Worm (Caenorhabditis elegans): ENCODE results near the gene isw-1.

DNA sequence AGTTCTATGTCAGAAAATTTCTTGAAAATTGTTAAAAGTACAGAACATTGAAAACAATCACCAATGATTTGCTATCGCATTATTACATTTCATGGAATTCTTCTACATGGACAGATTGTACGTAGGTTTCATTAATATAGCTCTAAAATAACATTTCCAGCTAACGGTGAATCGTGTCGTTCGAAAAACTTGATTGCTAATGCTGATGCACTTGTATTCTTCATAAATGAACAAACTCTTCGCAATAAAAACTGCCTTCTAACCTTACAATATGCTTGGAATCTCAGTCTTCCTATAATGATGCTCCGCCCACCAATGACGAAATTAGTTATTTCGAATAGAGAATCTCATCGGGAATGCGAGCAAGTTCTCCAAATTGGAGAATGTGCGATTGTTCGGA is 4.4 kb downstream of the isw-1 start, which contains the start of gene F37A4.6:
- TF ChIP-seq sea-1 (GFP tag; conservative IDR thresholded peaks at IDR 0.05) (no peak), tra-4 (tag; optimal IDR thresholded peaks at IDR 0.05) (no peak), F13C5.2 (tag; optimal IDR thresholded peaks at IDR 0.05) (no peak), ama-1 (optimal IDR thresholded peaks at IDR 0.05) (no peak), ets-7 (tag; optimal IDR thresholded peaks at IDR 0.05) (no peak), ceh-13 (GFP tag; optimal IDR thresholded peaks at IDR 0.05) (no peak), ceh-36 (tag; optimal IDR thresholded peaks at IDR 0.05) (no peak), B0310.2 (tag; optimal IDR thresholded peaks at IDR 0.05) (no peak), scrt-1 (GFP tag; IDR thresholded peaks at IDR 0.05) (no peak), flt-1 (GFP tag; IDR thresholded peaks at IDR 0.05) (no peak)
